Worm (Caenorhabditis elegans) whole organism, L4/young adult: ENCODE measurements around the gene ddn-3.
"Not testable (repeated sequence)": the region's sequence is repeated elsewhere in the genome, so short reads cannot be mapped to it uniquely, and the experiment has no call there.

Experiments used
- W03F9.2 ChIP-seq: fragments of 150-350 bp; optimal IDR thresholded peaks from 2 replicates; lab custom pipeline; 2014; ENCODE audit warnings: missing biosample characterization, missing genetic modification characterization
- dao-5 ChIP-seq: sonication (generic microtip); optimal IDR thresholded peaks from 2 replicates; lab custom pipeline; 2016; ENCODE audit warnings: missing genotype, missing genetic modification characterization, moderate library complexity, missing compliant biosample characterization
- him-1 ChIP-seq: sonication (generic microtip); optimal IDR thresholded peaks from 2 replicates; lab custom pipeline; 2016; ENCODE audit warnings: missing genotype, missing genetic modification reagents, missing genetic modification characterization, missing compliant biosample characterization

Gene ddn-3

ce11 chrV:14328806-14329205 is 17.8 kb upstream of the ddn-3 start, which contains the start of gene pepm-1:
pepm-1 (plus strand) TSS chrV:14329106.
- TF ChIP-seq dao-5: no peak
- no peak for TF ChIP-seq him-1
- no peak for TF ChIP-seq W03F9.2 (tag; lab: Kevin White, UChicago)

ce11 chrV:14327776-14328175 is 16.8 kb upstream of the ddn-3 start, which contains the start of gene F47B8.5:
F47B8.5 (minus strand) TSS chrV:14327876.
- TF ChIP-seq dao-5 (no peak), W03F9.2 (tag; lab: Kevin White, UChicago) (no peak)

ce11 chrV:14324502-14325467 is 13.8 kb upstream of the ddn-3 start, which contains the start of the genes F47B8.4 and F47B8.18:
F47B8.4 (minus strand) TSS chrV:14324673.
F47B8.18 (minus strand) TSS chrV:14325464.
- TF ChIP-seq dao-5 (no peak), him-1 (no peak), W03F9.2 (tag; lab: Kevin White, UChicago) (no peak)

- no peak for TF ChIP-seq him-1
- TF ChIP-seq W03F9.2 (tag; lab: Kevin White, UChicago): no peak
- TF ChIP-seq dao-5: no peak
Measured at ce11 chrV:14322743-14323142, 11.7 kb upstream of the ddn-3 start, which contains the start of gene F47B8.3. F47B8.3 (minus strand) TSS chrV:14323003.

- TF ChIP-seq W03F9.2 (tag; lab: Kevin White, UChicago) (no peak), dao-5 (no peak), him-1 (no peak)
Measured at ce11 chrV:14320730-14321319, 9.8 kb upstream of the ddn-3 start.

ce11 chrV:14320246-14320645 is 9.2 kb upstream of the ddn-3 start, which contains the start of gene F47B8.14:
F47B8.14 (plus strand) TSS chrV:14320546.
- TF ChIP-seq dao-5 (no peak), W03F9.2 (tag; lab: Kevin White, UChicago) (no peak), him-1 (no peak)

ce11 chrV:14319101-14319781 is 8.2 kb upstream of the ddn-3 start, which contains the start of gene F47B8.13:
F47B8.13 (minus strand) TSS chrV:14319731.
- TF ChIP-seq dao-5 (no peak), him-1 (no peak), W03F9.2 (tag; lab: Kevin White, UChicago) (no peak)

- TF ChIP-seq him-1 (no peak), dao-5 (no peak), W03F9.2 (tag; lab: Kevin White, UChicago) (no peak)
Measured at ce11 chrV:14317621-14318020, 6.6 kb upstream of the ddn-3 start.

- TF ChIP-seq him-1 (no peak), dao-5 (no peak), W03F9.2 (tag; lab: Kevin White, UChicago) (no peak)
Measured at ce11 chrV:14317204-14317603, 6.2 kb upstream of the ddn-3 start.

ce11 chrV:14316525-14316924 is 5.5 kb upstream of the ddn-3 start, which contains the start of gene F47B8.2:
F47B8.2 (minus strand) TSS chrV:14316625.
- TF ChIP-seq him-1 (no peak), dao-5 (no peak), W03F9.2 (tag; lab: Kevin White, UChicago) (no peak)

- TF ChIP-seq dao-5: no peak
- TF ChIP-seq him-1: no peak
- TF ChIP-seq W03F9.2 (tag; lab: Kevin White, UChicago): no peak
Measured at ce11 chrV:14314236-14314635, 3.2 kb upstream of the ddn-3 start, which contains the start of gene F47B8.1. F47B8.1 (minus strand) TSS chrV:14314336.

ce11 chrV:14312695-14313094 is 1.7 kb upstream of the ddn-3 start, which contains the start of gene F14D7.8:
F14D7.8 (minus strand) TSS chrV:14312795.
- TF ChIP-seq W03F9.2 (tag; lab: Kevin White, UChicago) (no peak), dao-5 (no peak), him-1 (no peak)

ce11 chrV:14309632-14310031 is 1.4 kb downstream of the ddn-3 start, which contains the start of gene F14D7.14:
F14D7.14 (plus strand) TSS chrV:14309932.
- not testable (repeated sequence) for TF ChIP-seq him-1; W03F9.2 (tag; lab: Kevin White, UChicago); dao-5

ce11 chrV:14308164-14308563 is 2.9 kb downstream of the ddn-3 start, which contains the start of gene spig-5:
spig-5 (plus strand) TSS chrV:14308464.
- TF ChIP-seq W03F9.2 (tag; lab: Kevin White, UChicago); him-1; dao-5: not testable (repeated sequence)
